Fruit fly (Drosophila melanogaster) whole organism, adult: ENCODE results near the gene Sfp96F.

Experiments
- CG11617 ChIP-seq: fragments of 200-800 bp; sonication (Bioruptor generic); optimal IDR thresholded peaks from 2 replicates; lab custom pipeline; 2017; ENCODE audit warnings: mild to moderate bottlenecking, missing biosample characterization, missing genetic modification reagents, missing genetic modification characterization
- CG12768 ChIP-seq: fragments of 200-800 bp; sonication (Bioruptor generic); optimal IDR thresholded peaks from 2 replicates; lab custom pipeline; 2017; ENCODE audit warnings: missing biosample characterization, missing genetic modification characterization, mild to moderate bottlenecking, moderate library complexity, missing genetic modification reagents
- CG14711 ChIP-seq: fragments of 200-800 bp; sonication (Bioruptor generic); optimal IDR thresholded peaks from 2 replicates; lab custom pipeline; 2018; ENCODE audit warnings: missing biosample characterization, mild to moderate bottlenecking, missing genetic modification characterization, moderate library complexity
- CG1620 ChIP-seq: fragments of 200-800 bp; sonication (Bioruptor generic); optimal IDR thresholded peaks from 2 replicates; lab custom pipeline; 2016; ENCODE audit warnings: missing biosample characterization, missing genetic modification characterization
- CG33017 ChIP-seq: fragments of 200-800 bp; sonication (Bioruptor generic); optimal IDR thresholded peaks from 2 replicates; lab custom pipeline; 2018; ENCODE audit warnings: missing biosample characterization, mild to moderate bottlenecking, missing genetic modification characterization, moderate library complexity
- CG5204 ChIP-seq: fragments of 200-800 bp; sonication (Bioruptor generic); optimal IDR thresholded peaks from 2 replicates; lab custom pipeline; 2016; ENCODE audit warnings: missing biosample characterization, missing genetic modification characterization
- CG7045 ChIP-seq: fragments of 200-800 bp; sonication (Bioruptor generic); optimal IDR thresholded peaks from 2 replicates; lab custom pipeline; 2017; ENCODE audit warnings: missing biosample characterization, mild to moderate bottlenecking, missing genetic modification characterization
- Clk ChIP-seq: fragments of 200-800 bp; sonication (Bioruptor generic); optimal IDR thresholded peaks from 2 replicates; lab custom pipeline; 2017; ENCODE audit warnings: missing biosample characterization, missing genetic modification characterization
- Crg-1 ChIP-seq: fragments of 200-800 bp; sonication (Bioruptor generic); optimal IDR thresholded peaks from 2 replicates; lab custom pipeline; 2016; ENCODE audit warnings: missing biosample characterization, missing genetic modification characterization
- Hr96 ChIP-seq: fragments of 200-800 bp; sonication (Bioruptor generic); optimal IDR thresholded peaks from 2 replicates; lab custom pipeline; 2016; ENCODE audit warnings: missing biosample characterization, missing genetic modification characterization
- Mnt ChIP-seq: fragments of 200-800 bp; sonication (Bioruptor generic); optimal IDR thresholded peaks from 2 replicates; lab custom pipeline; 2016; ENCODE audit warnings: missing biosample characterization, mild to moderate bottlenecking, missing genetic modification characterization
- bab1 ChIP-seq: fragments of 200-800 bp; sonication (Bioruptor generic); optimal IDR thresholded peaks from 3 replicates; lab custom pipeline; 2019; ENCODE audit warnings: missing biosample characterization, mild to moderate bottlenecking, missing genetic modification characterization, moderate library complexity
- cic ChIP-seq: fragments of 200-800 bp; sonication (Bioruptor generic); optimal IDR thresholded peaks from 2 replicates; lab custom pipeline; 2017; ENCODE audit warnings: missing biosample characterization, mild to moderate bottlenecking, missing genetic modification characterization, moderate library complexity
- cnc ChIP-seq, 2 experiments: fragments of >200 bp; optimal IDR thresholded peaks; 2 replicates each; lab custom pipeline; 2017
- kay ChIP-seq: fragments of 200-800 bp; sonication (Bioruptor generic); peaks from one replicate; lab custom pipeline; 2016; ENCODE audit warnings: missing biosample characterization, missing genetic modification characterization, borderline replicate concordance
- ovo ChIP-seq: fragments of 200-800 bp; sonication (Bioruptor generic); optimal IDR thresholded peaks from 2 replicates; lab custom pipeline; 2016; ENCODE audit warnings: missing biosample characterization, missing genetic modification characterization
- pad ChIP-seq: fragments of 200-800 bp; sonication (Bioruptor generic); optimal IDR thresholded peaks from 3 replicates; lab custom pipeline; 2017; ENCODE audit warnings: missing biosample characterization, missing genetic modification characterization, mild to moderate bottlenecking, moderate library complexity, missing genetic modification reagents
- tj ChIP-seq: fragments of 200-800 bp; sonication (Bioruptor generic); optimal IDR thresholded peaks from 3 replicates; lab custom pipeline; 2017; ENCODE audit warnings: missing biosample characterization, mild to moderate bottlenecking, missing genetic modification characterization, moderate library complexity
- toe ChIP-seq: fragments of 200-800 bp; sonication (Bioruptor generic); optimal IDR thresholded peaks from 2 replicates; lab custom pipeline; 2016; ENCODE audit warnings: missing biosample characterization, missing genetic modification characterization

The Sfp96F gene

DNA sequence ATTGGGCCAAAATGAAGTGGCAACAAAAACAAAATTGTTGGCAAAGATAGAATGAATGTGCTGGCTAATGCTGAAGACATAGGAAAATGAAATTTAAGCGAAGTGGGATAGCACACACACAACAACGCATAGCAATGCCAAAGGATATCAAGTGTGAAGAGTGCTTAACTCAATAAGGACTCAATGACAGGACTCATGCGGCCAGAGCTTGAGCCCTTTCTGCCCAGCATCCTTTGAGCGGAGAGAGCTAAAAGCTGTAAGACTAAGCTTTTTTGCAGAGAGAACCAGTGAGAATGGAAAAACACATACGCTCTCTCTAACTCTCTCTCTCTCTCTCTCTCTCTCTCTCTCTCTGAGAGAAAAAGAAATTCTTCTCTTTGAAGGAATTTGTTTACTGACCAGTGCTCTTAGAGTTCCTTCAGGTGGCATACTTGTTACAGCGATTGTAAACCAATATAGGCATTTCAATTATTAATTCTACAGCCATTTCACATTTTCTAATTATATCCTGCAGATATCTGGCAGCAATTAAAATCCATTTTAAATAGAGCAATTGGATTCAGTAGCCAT lies 47.1 kb downstream of the Sfp96F start:
- TF ChIP-seq cic (no peak), ovo (GFP tag; lab: Kevin White, UChicago) (no peak), CG7045 (GFP tag; lab: Kevin White, UChicago) (no peak), Mnt (GFP tag; lab: Kevin White, UChicago) (no peak), cnc (optimal IDR thresholded peaks at IDR 0.05; lab: Kevin White, UChicago) (no peak), Crg-1 (GFP tag; lab: Kevin White, UChicago) (no peak), CG12768 (GFP tag; lab: Kevin White, UChicago) (no peak), CG1620 (GFP tag; lab: Kevin White, UChicago) (no peak), tj (no peak), kay (no peak), Hr96 (no peak), toe (no peak), CG11617 (no peak), bab1 (GFP tag; lab: Kevin White, UChicago) (no peak), CG14711 (no peak), CG33017 (tag; lab: Kevin White, UChicago) (no peak), CG5204 (GFP tag; lab: Kevin White, UChicago) (no peak), pad (no peak), Clk (GFP tag; lab: Kevin White, UChicago) (no peak)
